Fruit fly (Drosophila melanogaster) whole organism, embryonic: ENCODE results near the gene Cpr67Fa1.

Experiments
- Adf1 ChIP-seq: fragments of 200-800 bp; sonication (Bioruptor generic); IDR thresholded peaks from 2 replicates; pipeline ENCODE4 v1.3.6; 2022; ENCODE audit warnings: missing biosample characterization, missing genetic modification characterization
- Atf3 ChIP-seq: fragments of 200-800 bp; sonication (Bioruptor generic); optimal IDR thresholded peaks from 3 replicates; lab custom pipeline; 2016; ENCODE audit warnings: missing biosample characterization, missing genetic modification characterization
- CG10654 ChIP-seq: fragments of 200-800 bp; sonication (Bioruptor generic); optimal IDR thresholded peaks from 2 replicates; lab custom pipeline; 2016; ENCODE audit warnings: missing biosample characterization, missing genetic modification characterization
- CG11247 ChIP-seq: fragments of 200-800 bp; sonication (Bioruptor generic); IDR thresholded peaks from 2 replicates; pipeline ENCODE4 v1.3.6; 2022; ENCODE audit warnings: missing biosample characterization, missing genetic modification characterization
- CG12155 ChIP-seq: fragments of 200-800 bp; sonication (Bioruptor generic); optimal IDR thresholded peaks from 3 replicates; lab custom pipeline; 2016; ENCODE audit warnings: missing biosample characterization, missing genetic modification characterization
- CG13624 ChIP-seq: fragments of 200-800 bp; sonication (Bioruptor generic); optimal IDR thresholded peaks from 2 replicates; lab custom pipeline; 2016; ENCODE audit warnings: missing biosample characterization, missing genetic modification characterization
- CG14014 ChIP-seq: fragments of 200-800 bp; sonication (Bioruptor generic); IDR thresholded peaks from 2 replicates; pipeline ENCODE4 v1.3.6; 2022; ENCODE audit warnings: missing biosample characterization, missing genetic modification characterization
- CG15269 ChIP-seq: fragments of 200-800 bp; sonication (Bioruptor generic); optimal IDR thresholded peaks from 2 replicates; lab custom pipeline; 2018; ENCODE audit warnings: missing biosample characterization, mild to moderate bottlenecking, missing genetic modification characterization, moderate library complexity
- CG1529 ChIP-seq: fragments of 200-800 bp; sonication (Bioruptor generic); optimal IDR thresholded peaks from 3 replicates; lab custom pipeline; 2018; ENCODE audit warnings: missing biosample characterization, missing genetic modification characterization
- CG1792 ChIP-seq: fragments of 200-800 bp; sonication (Bioruptor generic); optimal IDR thresholded peaks from 2 replicates; lab custom pipeline; 2016; ENCODE audit warnings: missing biosample characterization, missing genetic modification characterization
- CG32532 ChIP-seq: fragments of 200-800 bp; sonication (Bioruptor generic); IDR thresholded peaks from 2 replicates; pipeline ENCODE4 v1.3.6; 2022; ENCODE audit warnings: missing biosample characterization, missing genetic modification characterization
- CG34376 ChIP-seq: fragments of 200-800 bp; sonication (Bioruptor generic); optimal IDR thresholded peaks from 2 replicates; lab custom pipeline; 2018; ENCODE audit warnings: missing biosample characterization, mild to moderate bottlenecking, missing genetic modification characterization
- CG42726 ChIP-seq: fragments of 200-800 bp; sonication (Bioruptor generic); IDR thresholded peaks from 2 replicates; pipeline ENCODE4 v1.3.6; 2022; ENCODE audit warnings: missing biosample characterization, missing genetic modification characterization; ENCODE audit not compliant: partially characterized antibody
- CG6683 ChIP-seq: fragments of 200-800 bp; sonication (Bioruptor generic); optimal IDR thresholded peaks from 2 replicates; lab custom pipeline; 2017; ENCODE audit warnings: missing biosample characterization, mild to moderate bottlenecking, missing genetic modification characterization, missing genetic modification reagents
- CG7839 ChIP-seq: fragments of 200-800 bp; sonication (Bioruptor generic); optimal IDR thresholded peaks from 3 replicates; lab custom pipeline; 2018; ENCODE audit warnings: missing biosample characterization, mild to moderate bottlenecking, missing genetic modification characterization, moderate library complexity
- CG9609 ChIP-seq: fragments of 200-800 bp; sonication (Bioruptor generic); optimal IDR thresholded peaks from 3 replicates; lab custom pipeline; 2016; ENCODE audit warnings: missing biosample characterization, missing genetic modification characterization
- CG9727 ChIP-seq: fragments of 200-800 bp; sonication (Bioruptor generic); optimal IDR thresholded peaks from 3 replicates; lab custom pipeline; 2017; ENCODE audit warnings: missing biosample characterization, mild to moderate bottlenecking, missing genetic modification characterization
- CG9932 ChIP-seq: fragments of 200-800 bp; sonication (Bioruptor generic); IDR thresholded peaks from 2 replicates; pipeline ENCODE4 v1.3.6; 2022; ENCODE audit warnings: missing biosample characterization, missing genetic modification characterization
- CHES-1-like ChIP-seq: fragments of 200-800 bp; sonication (Bioruptor generic); optimal IDR thresholded peaks from 2 replicates; lab custom pipeline; 2016; ENCODE audit warnings: missing biosample characterization, missing genetic modification characterization
- Camta ChIP-seq: fragments of 200-800 bp; sonication (Bioruptor generic); optimal IDR thresholded peaks from 2 replicates; lab custom pipeline; 2016; ENCODE audit warnings: missing biosample characterization, missing genetic modification characterization
- CkIIα-i1 ChIP-seq: fragments of 200-800 bp; sonication (Bioruptor generic); IDR thresholded peaks from 2 replicates; pipeline ENCODE4 v1.3.6; 2022; ENCODE audit warnings: missing biosample characterization, missing genetic modification characterization
- Dek ChIP-seq: fragments of 200-800 bp; sonication (Bioruptor generic); optimal IDR thresholded peaks from 3 replicates; lab custom pipeline; 2019; ENCODE audit warnings: missing biosample characterization, mild to moderate bottlenecking, missing genetic modification characterization, moderate library complexity
- Dref ChIP-seq: fragments of 200-800 bp; sonication (Bioruptor generic); IDR thresholded peaks from 2 replicates; pipeline ENCODE4 v1.3.6; 2022; ENCODE audit warnings: missing biosample characterization, missing genetic modification characterization
- E2f1 ChIP-seq: fragments of 200-800 bp; sonication (Bioruptor generic); IDR thresholded peaks from 2 replicates; pipeline ENCODE4 v1.3.6; 2022; ENCODE audit warnings: missing biosample characterization, missing genetic modification characterization
- Ets97D ChIP-seq: fragments of 200-800 bp; sonication (Bioruptor generic); optimal IDR thresholded peaks from 3 replicates; lab custom pipeline; 2016; ENCODE audit warnings: missing biosample characterization, missing genetic modification characterization
- HHEX ChIP-seq: fragments of 200-800 bp; sonication (Bioruptor generic); optimal IDR thresholded peaks from 3 replicates; lab custom pipeline; 2017; ENCODE audit warnings: missing biosample characterization, mild to moderate bottlenecking, missing genetic modification characterization, missing genetic modification reagents
- HLH54F ChIP-seq: fragments of 200-800 bp; sonication (Bioruptor generic); optimal IDR thresholded peaks from 3 replicates; lab custom pipeline; 2016; ENCODE audit warnings: missing biosample characterization, missing genetic modification characterization
- Max ChIP-seq: fragments of 200-800 bp; sonication (Bioruptor generic); optimal IDR thresholded peaks from 2 replicates; lab custom pipeline; 2016; ENCODE audit warnings: missing biosample characterization, mild to moderate bottlenecking, missing genetic modification characterization
- NK7.1 ChIP-seq: fragments of 200-800 bp; sonication (Bioruptor generic); optimal IDR thresholded peaks from 3 replicates; lab custom pipeline; 2016; ENCODE audit warnings: missing biosample characterization, missing genetic modification characterization
- Opbp ChIP-seq: fragments of 200-800 bp; sonication (Bioruptor generic); IDR thresholded peaks from 3 replicates; pipeline ENCODE4 v1.3.6; 2022; ENCODE audit warnings: missing biosample characterization, missing genetic modification characterization; ENCODE audit not compliant: partially characterized antibody
- Poxn ChIP-seq: fragments of 200-800 bp; sonication (Bioruptor generic); IDR thresholded peaks from 2 replicates; pipeline ENCODE4 v1.3.6; 2022; ENCODE audit warnings: missing biosample characterization, missing genetic modification characterization
- Scr ChIP-seq: fragments of 200-800 bp; sonication (Bioruptor generic); IDR thresholded peaks from 2 replicates; pipeline ENCODE4 v1.3.6; 2022; ENCODE audit warnings: missing biosample characterization, missing genetic modification characterization; ENCODE audit not compliant: partially characterized antibody
- Sry-δ ChIP-seq: fragments of 200-800 bp; sonication (Bioruptor generic); optimal IDR thresholded peaks from 2 replicates; lab custom pipeline; 2016; ENCODE audit warnings: missing biosample characterization, missing genetic modification characterization
- Trl ChIP-seq, 3 experiments: fragments of >200 bp in 2 of 3; fragments of 200-800 bp in 1 of 3; sonication (Bioruptor generic) in 1 of 3; optimal IDR thresholded peaks; 2 replicates in 1 of 3; 3 replicates in 2 of 3; lab custom pipeline; 2016 to 2017; ENCODE audit warnings: missing biosample characterization in 1 of 3, missing genetic modification characterization in 1 of 3
- ci ChIP-seq: fragments of 200-800 bp; sonication (Bioruptor generic); IDR thresholded peaks from 3 replicates; pipeline ENCODE4 v1.3.6; 2022; ENCODE audit warnings: missing biosample characterization, missing genetic modification characterization
- dmrt99B ChIP-seq: fragments of 200-800 bp; sonication (Bioruptor generic); optimal IDR thresholded peaks from 2 replicates; lab custom pipeline; 2018; ENCODE audit warnings: missing biosample characterization, mild to moderate bottlenecking, missing genetic modification characterization, moderate library complexity
- emc ChIP-seq: fragments of 200-800 bp; sonication (Bioruptor generic); optimal IDR thresholded peaks from 2 replicates; lab custom pipeline; 2016; ENCODE audit warnings: missing biosample characterization, missing genetic modification characterization
- gsb ChIP-seq: fragments of 200-800 bp; sonication (Bioruptor generic); IDR thresholded peaks from 2 replicates; pipeline ENCODE4 v1.3.6; 2022; ENCODE audit warnings: missing biosample characterization, missing genetic modification characterization
- jumu ChIP-seq: fragments of 200-800 bp; sonication (Bioruptor generic); optimal IDR thresholded peaks from 3 replicates; lab custom pipeline; 2016; ENCODE audit warnings: missing biosample characterization, missing genetic modification characterization
- ken ChIP-seq: fragments of 200-800 bp; sonication (Bioruptor generic); IDR thresholded peaks from 3 replicates; pipeline ENCODE4 v1.3.6; 2022; ENCODE audit warnings: missing biosample characterization, missing genetic modification characterization
- lab ChIP-seq: fragments of 200-800 bp; sonication (Bioruptor generic); optimal IDR thresholded peaks from 3 replicates; lab custom pipeline; 2017; ENCODE audit warnings: missing biosample characterization, missing genetic modification characterization, mild to moderate bottlenecking, moderate library complexity, missing genetic modification reagents
- org-1 ChIP-seq: fragments of 200-800 bp; sonication (Bioruptor generic); optimal IDR thresholded peaks from 2 replicates; lab custom pipeline; 2017; ENCODE audit warnings: missing biosample characterization, missing genetic modification characterization
- pan ChIP-seq, 4 experiments: fragments of >200 bp in 3 of 4; fragments of 200-800 bp in 1 of 4; sonication (Bioruptor generic) in 1 of 4; optimal IDR thresholded peaks in 3 of 4; IDR thresholded peaks in 1 of 4; 2 replicates each; pipeline versions ENCODE4 v1.3.6 to Lab custom; 2017 to 2022; ENCODE audit warnings: missing biosample characterization in 2 of 4, missing genetic modification characterization in 2 of 4, mixed read lengths in 1 of 4
- prd ChIP-seq, 3 experiments: fragments of >200 bp in 2 of 3; fragments of 200-800 bp in 1 of 3; sonication (Bioruptor generic) in 1 of 3; optimal IDR thresholded peaks in 2 of 3; IDR thresholded peaks in 1 of 3; 2 replicates in 2 of 3; 3 replicates in 1 of 3; pipeline versions ENCODE4 v1.3.6 to Lab custom; 2017 to 2022; ENCODE audit warnings: missing biosample characterization in 1 of 3, missing genetic modification characterization in 1 of 3
- slou ChIP-seq: fragments of 200-800 bp; sonication (Bioruptor generic); optimal IDR thresholded peaks from 3 replicates; lab custom pipeline; 2016; ENCODE audit warnings: missing biosample characterization, missing genetic modification characterization
- sob ChIP-seq: fragments of 200-800 bp; sonication (Bioruptor generic); IDR thresholded peaks from 2 replicates; pipeline ENCODE4 v1.3.6; 2022; ENCODE audit warnings: missing biosample characterization, missing genetic modification characterization
- trem ChIP-seq: fragments of 200-800 bp; optimal IDR thresholded peaks from 3 replicates; lab custom pipeline; 2019; ENCODE audit warnings: missing biosample characterization, mild to moderate bottlenecking, missing genetic modification characterization, moderate library complexity
- zfh2 ChIP-seq: fragments of 200-800 bp; sonication (Bioruptor generic); optimal IDR thresholded peaks from 2 replicates; lab custom pipeline; 2016; ENCODE audit warnings: missing biosample characterization, missing genetic modification characterization

The Cpr67Fa1 gene

dm6 chr3L:10866633-10867379 lies 23.0 kb upstream of the Cpr67Fa1 start:
- TF ChIP-seq CG1529 (GFP tag; lab: Kevin White, UChicago) (no peak), CG42726 (GFP tag; lab: Robert Waterston, UW) (no peak), Max (GFP tag; lab: Kevin White, UChicago) (no peak), gsb (GFP tag; lab: Robert Waterston, UW) (no peak), CG9609 (GFP tag; lab: Kevin White, UChicago) (peak; percentile 14), lab (GFP tag; lab: Kevin White, UChicago) (peak; percentile 58), CG1792 (GFP tag; lab: Kevin White, UChicago) (peak; percentile 30), CG32532 (peak; percentile 64), CG9727 (peak; percentile 25), Atf3 (GFP tag; lab: Kevin White, UChicago) (no peak), trem (tag; lab: Kevin White, UChicago) (no peak), NK7.1 (GFP tag; lab: Kevin White, UChicago) (peak; percentile 25), sob (peak; percentile 28; the same call in 1 of the 2 replicates), Poxn (no peak), CG6683 (GFP tag; lab: Kevin White, UChicago) (peak; percentile 14), Dref (no peak), ci (GFP tag; lab: Robert Waterston, UW) (0 out of 3 replicates have a peak, but pooled peaks have one; percentile 7), CG14014 (peak; percentile 55; the same call in 1 of the 2 replicates), Camta (GFP tag; lab: Kevin White, UChicago) (no peak), CG7839 (tag; lab: Kevin White, UChicago) (peak; percentile 54), Ets97D (no peak), pan (optimal IDR thresholded peaks at IDR 0.05; lab: Kevin White, UChicago) (no peak), pan (GFP tag; optimal IDR thresholded peaks at IDR 0.05 in 1 of 2, IDR thresholded peaks at IDR 0.05 in 1 of 2) (peak in 1 of 2 experiments; percentile 31), Adf1 (GFP tag; lab: Robert Waterston, UW) (no peak; the same call in 1 of the 2 replicates), CG12155 (GFP tag; lab: Kevin White, UChicago) (peak; percentile 56), slou (no peak), CG9932 (peak; percentile 59), CG34376 (peak; percentile 83), Dek (no peak), HLH54F (no peak), CG10654 (peak; percentile 4), dmrt99B (tag; lab: Kevin White, UChicago) (peak; percentile 15), HHEX (GFP tag; lab: Kevin White, UChicago) (peak; percentile 14), CG11247 (GFP tag; lab: Robert Waterston, UW) (peak; percentile 35), CG13624 (GFP tag; lab: Kevin White, UChicago) (peak; percentile 55), Opbp (GFP tag; lab: Robert Waterston, UW) (no peak), org-1 (GFP tag; lab: Kevin White, UChicago) (no peak), Scr (GFP tag; lab: Robert Waterston, UW) (no peak), E2f1 (GFP tag; lab: Robert Waterston, UW) (peak; percentile 26; the same call in 1 of the 2 replicates), jumu (GFP tag; lab: Kevin White, UChicago) (peak; percentile 18), ken (GFP tag; lab: Robert Waterston, UW) (0 out of 3 replicates have a peak, but pooled peaks have one; percentile 38), Sry-δ (GFP tag; lab: Kevin White, UChicago) (no peak), Trl (optimal IDR thresholded peaks at IDR 0.05; lab: Kevin White, UChicago) (no peak), Trl (GFP tag; optimal IDR thresholded peaks at IDR 0.05; lab: Kevin White, UChicago) (peak; percentile 35), zfh2 (GFP tag; lab: Kevin White, UChicago) (peak; percentile 51), prd (optimal IDR thresholded peaks at IDR 0.05; lab: Kevin White, UChicago) (no peak), prd (GFP tag; IDR thresholded peaks at IDR 0.05; lab: Robert Waterston, UW) (peak; percentile 49; the same call in 2 of the 3 replicates), emc (GFP tag; lab: Kevin White, UChicago) (peak; percentile 44), CG15269 (tag; lab: Kevin White, UChicago) (peak; percentile 56), CHES-1-like (GFP tag; lab: Kevin White, UChicago) (peak; percentile 58), CkIIα-i1 (GFP tag; lab: Robert Waterston, UW) (no peak)
